Worm (Caenorhabditis elegans) whole organism, L3 larva: ENCODE results near the gene clec-158.

Experiments used
- ama-1 ChIP-seq: fragments of 150-350 bp; optimal IDR thresholded peaks from 2 replicates; lab custom pipeline; 2018
- ceh-28 ChIP-seq: fragments of 150-350 bp; optimal IDR thresholded peaks from 2 replicates; lab custom pipeline; 2014; ENCODE audit warnings: missing biosample characterization, missing genetic modification reagents, missing genetic modification characterization
- daf-12 ChIP-seq: fragments of 150-350 bp; optimal IDR thresholded peaks from 2 replicates; lab custom pipeline; 2014; ENCODE audit warnings: missing biosample characterization, missing genetic modification reagents, missing genetic modification characterization
- egl-27 ChIP-seq: sonication (generic microtip); optimal IDR thresholded peaks from 4 replicates; lab custom pipeline; 2017; ENCODE audit warnings: missing biosample characterization, missing genetic modification reagents, missing genetic modification characterization
- elt-3 ChIP-seq, 3 experiments: fragments of 150-350 bp in 1 of 3; sonication (generic microtip) in 2 of 3; optimal IDR thresholded peaks; 2 replicates in 2 of 3; 4 replicates in 1 of 3; lab custom pipeline; 2014 to 2017; ENCODE audit warnings: missing biosample characterization in 3 of 3, missing genetic modification characterization in 3 of 3
- mdl-1 ChIP-seq: fragments of 150-350 bp; optimal IDR thresholded peaks from 2 replicates; lab custom pipeline; 2014; ENCODE audit warnings: missing biosample characterization, missing genetic modification characterization
- nhr-28 ChIP-seq: fragments of 150-350 bp; optimal IDR thresholded peaks from 2 replicates; lab custom pipeline; 2014; ENCODE audit warnings: missing biosample characterization, missing genetic modification characterization
- nhr-77 ChIP-seq: fragments of 150-350 bp; optimal IDR thresholded peaks from 2 replicates; lab custom pipeline; 2014; ENCODE audit warnings: missing biosample characterization, missing genetic modification characterization
- sea-2 ChIP-seq: fragments of 150-350 bp; sonication (generic microtip); optimal IDR thresholded peaks from 4 replicates; lab custom pipeline; 2014; ENCODE audit warnings: missing biosample characterization, missing genetic modification reagents, missing genetic modification characterization
- unc-62 ChIP-seq: fragments of 150-350 bp; sonication (generic microtip); optimal IDR thresholded peaks from 4 replicates; lab custom pipeline; 2014; ENCODE audit warnings: missing biosample characterization, missing genetic modification reagents, missing genetic modification characterization

ce11 chrIII:6888497-6888896 lies 29.1 kb upstream of the clec-158 start:
- TF ChIP-seq nhr-28 (tag; lab: Kevin White, UChicago) (no peak), daf-12 (tag; lab: Kevin White, UChicago) (no peak), ama-1 (lab: Kevin White, UChicago) (no peak), nhr-77 (tag; lab: Kevin White, UChicago) (no peak), egl-27 (tag; lab: Kevin White, UChicago) (no peak), unc-62 (no peak), elt-3 (tag; optimal IDR thresholded peaks at IDR 0.05; lab: Kevin White, UChicago) (no peak), mdl-1 (no peak), ceh-28 (no peak), sea-2 (GFP tag; lab: Kevin White, UChicago) (no peak)
